Worm (Caenorhabditis elegans): ENCODE data around the gene C28D4.8.

C28D4.8 gene

DNA sequence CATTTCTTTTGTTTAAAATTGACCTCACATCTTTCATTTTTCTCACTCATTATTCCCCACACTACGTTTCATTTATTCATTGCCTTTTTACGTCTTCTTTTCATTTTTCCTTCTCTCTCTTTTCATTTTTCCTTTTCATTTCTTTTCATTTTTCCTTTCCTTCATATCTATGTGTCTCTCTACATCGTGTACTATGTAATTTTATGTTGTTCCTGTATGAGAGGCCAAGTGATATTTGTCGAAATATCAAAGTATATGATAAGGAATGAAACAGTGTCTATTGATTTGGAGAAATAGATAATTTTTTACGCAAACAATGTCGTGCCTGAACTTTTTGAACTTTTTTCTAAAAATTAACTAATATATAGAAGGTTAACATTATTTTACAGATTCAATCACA is 31.8 kb downstream of the C28D4.8 start:
- no peak for TF ChIP-seq ceh-90 (tag; optimal IDR thresholded peaks at IDR 0.05)
- no peak for TF ChIP-seq ztf-11 (tag; optimal IDR thresholded peaks at IDR 0.05)
- TF ChIP-seq lin-14 (GFP tag; optimal IDR thresholded peaks at IDR 0.05), result peak; percentile 64
- no peak for TF ChIP-seq nhr-90 (tag; optimal IDR thresholded peaks at IDR 0.05; ENCODE audit: poor library complexity)
- no peak for TF ChIP-seq Y116A8C.19 (tag; optimal IDR thresholded peaks at IDR 0.05; ENCODE audit: borderline replicate concordance)
- TF ChIP-seq hlh-4 (tag; optimal IDR thresholded peaks at IDR 0.05), result no peak
- TF ChIP-seq C16A3.4 (tag; optimal IDR thresholded peaks at IDR 0.05), result peak; percentile 14
- TF ChIP-seq lin-13 (GFP tag; optimal IDR thresholded peaks at IDR 0.05), result no peak
- peak; percentile 30 for TF ChIP-seq mep-1 (tag; optimal IDR thresholded peaks at IDR 0.05)
- TF ChIP-seq elt-3 (tag; optimal IDR thresholded peaks at IDR 0.05), result peak in 5 of 6 experiments; percentile 49 to 81 (median 66)
- TF ChIP-seq fos-1 (tag; optimal IDR thresholded peaks at IDR 0.05), result no peak
- TF ChIP-seq snu-23 (GFP tag; optimal IDR thresholded peaks at IDR 0.05), result peak; percentile 33
- no peak for TF ChIP-seq tlp-1 (tag; optimal IDR thresholded peaks at IDR 0.05)
- TF ChIP-seq egl-27 (tag; optimal IDR thresholded peaks at IDR 0.05), result no peak
- peak; percentile 56 for TF ChIP-seq elt-2 (tag; optimal IDR thresholded peaks at IDR 0.05)
- no peak for TF ChIP-seq efl-1 (optimal IDR thresholded peaks at IDR 0.05)
- TF ChIP-seq efl-1 (GFP tag; optimal IDR thresholded peaks at IDR 0.05 in 1 of 2), result peak in 1 of 2 experiments; percentile 6
- TF ChIP-seq ztf-4 (tag; optimal IDR thresholded peaks at IDR 0.05), result peak; percentile 5
- no peak for TF ChIP-seq nhr-12 (tag; optimal IDR thresholded peaks at IDR 0.05)
- no peak for TF ChIP-seq snpc-4 (tag; optimal IDR thresholded peaks at IDR 0.05)
- no peak for TF ChIP-seq aly-2 (tag; optimal IDR thresholded peaks at IDR 0.05)
- TF ChIP-seq blmp-1 (tag; optimal IDR thresholded peaks at IDR 0.05), result peak; percentile 98
- TF ChIP-seq nhr-71 (tag; optimal IDR thresholded peaks at IDR 0.05), result peak; percentile 36
- no peak; the same call in 1 of the 2 replicates for TF ChIP-seq nhr-19 (GFP tag; conservative IDR thresholded peaks at IDR 0.05)
- TF ChIP-seq mdl-1 (tag; optimal IDR thresholded peaks at IDR 0.05), result no peak
- TF ChIP-seq nhr-85 (tag), result peak; percentile 59
- TF ChIP-seq nhr-20 (tag; optimal IDR thresholded peaks at IDR 0.05), result peak; percentile 41
- TF ChIP-seq isw-1 (GFP tag; IDR thresholded peaks at IDR 0.05), result no peak
- TF ChIP-seq lin-35 (GFP tag; optimal IDR thresholded peaks at IDR 0.05), result peak in 1 of 2 experiments; percentile 50
- TF ChIP-seq lsy-2 (tag; optimal IDR thresholded peaks at IDR 0.05), result peak in 1 of 2 experiments; percentile 40
- TF ChIP-seq nhr-237 (tag; optimal IDR thresholded peaks at IDR 0.05), result no peak

DNA sequence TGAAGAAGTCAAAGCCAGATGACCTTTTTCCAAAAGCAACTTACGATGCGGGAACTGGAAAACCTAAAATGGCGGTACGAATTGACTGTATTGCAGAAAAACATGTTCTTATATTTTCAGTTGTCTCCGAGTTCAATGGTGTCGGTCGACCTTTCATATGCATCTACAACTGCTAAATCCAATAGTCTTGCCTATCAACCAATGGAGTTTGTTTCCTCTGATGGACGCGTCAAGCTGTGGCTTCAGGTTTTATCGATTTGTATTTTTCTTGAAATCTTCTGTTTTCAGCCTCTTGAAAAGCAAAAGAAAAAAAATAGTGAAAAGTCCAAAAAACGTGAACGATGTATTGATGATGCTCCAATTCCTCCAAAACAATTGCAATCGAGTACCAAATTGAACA is 34.0 kb downstream of the C28D4.8 start:
- no peak for TF ChIP-seq F16B12.6 (tag; optimal IDR thresholded peaks at IDR 0.05)
- TF ChIP-seq efl-1 (optimal IDR thresholded peaks at IDR 0.05), result no peak
- peak in 1 of 2 experiments; percentile 48 for TF ChIP-seq efl-1 (GFP tag; optimal IDR thresholded peaks at IDR 0.05 in 1 of 2)
- no peak for TF ChIP-seq snpc-4 (tag; optimal IDR thresholded peaks at IDR 0.05)
- no peak for TF ChIP-seq nhr-237 (tag; optimal IDR thresholded peaks at IDR 0.05)
- no peak for TF ChIP-seq nhr-84 (tag; optimal IDR thresholded peaks at IDR 0.05)
- TF ChIP-seq nhr-28 (tag; optimal IDR thresholded peaks at IDR 0.05), result no peak

DNA sequence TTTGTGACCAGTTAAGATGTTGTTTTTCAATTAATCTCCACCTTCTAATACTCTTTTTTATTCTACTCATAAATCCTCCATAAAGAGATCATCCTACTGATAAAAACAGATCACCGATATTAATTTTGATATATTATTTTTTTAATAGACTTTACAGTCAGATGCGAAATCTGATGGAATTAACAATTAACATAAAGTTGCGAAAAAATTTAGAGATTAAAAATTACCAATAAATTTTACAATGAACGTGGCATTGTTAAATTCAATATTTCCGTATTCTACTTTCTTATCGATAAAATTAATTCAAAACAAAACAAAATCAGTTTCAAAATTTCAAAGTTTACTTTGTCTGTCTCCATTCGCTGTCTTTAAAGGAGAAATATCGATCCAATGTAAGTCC is 35.5 kb downstream of the C28D4.8 start, which contains the start of gene K01H12.4:
K01H12.4 (plus strand) TSS at position 301 of the 400 bp plus-strand sequence.
- TF ChIP-seq ceh-63 (GFP tag; optimal IDR thresholded peaks at IDR 0.05), result no peak
- TF ChIP-seq fkh-4 (tag; optimal IDR thresholded peaks at IDR 0.05; ENCODE audit: borderline replicate concordance), result no peak
- no peak for TF ChIP-seq skn-1 (tag; optimal IDR thresholded peaks at IDR 0.05)
- TF ChIP-seq sup-37 (GFP tag; optimal IDR thresholded peaks at IDR 0.05), result no peak
- TF ChIP-seq snu-23 (GFP tag; optimal IDR thresholded peaks at IDR 0.05), result no peak

DNA sequence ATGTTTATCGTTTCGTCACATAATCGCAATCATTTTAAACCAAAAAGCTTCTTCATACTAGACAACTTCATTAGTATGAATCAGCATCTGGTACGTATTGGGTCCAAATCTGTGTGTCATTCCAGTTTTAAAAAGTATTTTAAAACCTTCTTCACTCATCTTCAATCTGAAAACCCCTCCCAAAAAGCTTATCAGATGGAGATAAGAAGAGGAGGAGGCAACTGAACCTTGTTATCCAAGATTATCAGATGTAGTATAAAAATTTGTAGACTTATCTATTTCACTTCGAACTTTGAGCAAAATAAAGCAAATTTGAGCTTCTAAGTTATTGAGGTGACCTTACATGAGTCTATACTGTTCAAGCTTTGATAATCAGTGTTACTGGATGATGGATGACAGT is 38.4 kb downstream of the C28D4.8 start, which contains the start of gene nhr-38:
nhr-38 (plus strand) TSS at position 301 of the 400 bp plus-strand sequence.
- TF ChIP-seq dsc-1 (tag; optimal IDR thresholded peaks at IDR 0.05), result peak; percentile 0
- no peak for TF ChIP-seq nhr-84 (tag; optimal IDR thresholded peaks at IDR 0.05)
- TF ChIP-seq swsn-7 (tag; optimal IDR thresholded peaks at IDR 0.05), result no peak
